Worm (Caenorhabditis elegans) whole organism, L2 larva: ENCODE results near the gene C13F10.6.

Source experiments
- C34F6.9 ChIP-seq: fragments of 150-350 bp; optimal IDR thresholded peaks from 2 replicates; lab custom pipeline; 2014; ENCODE audit warnings: missing biosample characterization, missing genetic modification characterization
- F13H6.1 ChIP-seq: sonication (generic microtip); optimal IDR thresholded peaks from 2 replicates; lab custom pipeline; 2016; ENCODE audit warnings: missing genetic modification characterization, missing compliant biosample characterization
- R02D3.7 ChIP-seq: fragments of 150-350 bp; optimal IDR thresholded peaks from 2 replicates; lab custom pipeline; 2014; ENCODE audit warnings: missing biosample characterization, missing genetic modification characterization
- Y55F3AM.14 ChIP-seq: fragments of 200-800 bp; sonication (Bioruptor generic); optimal IDR thresholded peaks from 2 replicates; lab custom pipeline; 2018; ENCODE audit warnings: mild to moderate bottlenecking, missing genetic modification characterization, missing compliant biosample characterization
- ZK546.5 ChIP-seq: sonication (generic microtip); optimal IDR thresholded peaks from 2 replicates; lab custom pipeline; 2017; ENCODE audit warnings: missing biosample characterization, missing genetic modification characterization
- alr-1 ChIP-seq: fragments of 150-350 bp; optimal IDR thresholded peaks from 2 replicates; lab custom pipeline; 2014; ENCODE audit warnings: missing biosample characterization, missing genetic modification characterization
- aly-2 ChIP-seq: fragments of 150-350 bp; optimal IDR thresholded peaks from 2 replicates; lab custom pipeline; 2014; ENCODE audit warnings: missing biosample characterization, missing genetic modification characterization
- ama-1 ChIP-seq: fragments of 150-350 bp; optimal IDR thresholded peaks from 2 replicates; lab custom pipeline; 2018; ENCODE audit warnings: inconsistent platforms
- blmp-1 ChIP-seq: sonication (generic microtip); optimal IDR thresholded peaks from 2 replicates; lab custom pipeline; 2017; ENCODE audit warnings: missing genetic modification characterization, mild to moderate bottlenecking, missing compliant biosample characterization, antibody characterized with exemption, moderate library complexity; ENCODE audit not compliant: insufficient read depth
- ceh-16 ChIP-seq: fragments of 150-350 bp; optimal IDR thresholded peaks from 2 replicates; lab custom pipeline; 2014; ENCODE audit warnings: missing biosample characterization, missing genetic modification characterization
- ceh-82 ChIP-seq: fragments of 150-350 bp; optimal IDR thresholded peaks from 2 replicates; lab custom pipeline; 2014; ENCODE audit warnings: missing biosample characterization, missing genetic modification characterization
- crh-2 ChIP-seq: sonication (generic microtip); optimal IDR thresholded peaks from 2 replicates; lab custom pipeline; 2017; ENCODE audit warnings: missing biosample characterization, missing genetic modification characterization
- dmd-4 ChIP-seq: sonication (generic microtip); optimal IDR thresholded peaks from 2 replicates; lab custom pipeline; 2017; ENCODE audit warnings: missing biosample characterization, missing genetic modification characterization
- egl-27 ChIP-seq: sonication (generic microtip); optimal IDR thresholded peaks from 3 replicates; lab custom pipeline; 2017; ENCODE audit warnings: missing biosample characterization, missing genetic modification reagents, missing genetic modification characterization
- elt-1 ChIP-seq: fragments of 150-350 bp; optimal IDR thresholded peaks from 2 replicates; lab custom pipeline; 2014; ENCODE audit warnings: missing biosample characterization, missing genetic modification characterization
- elt-3 ChIP-seq: sonication (generic microtip); optimal IDR thresholded peaks from 2 replicates; lab custom pipeline; 2017; ENCODE audit warnings: missing biosample characterization, missing genetic modification characterization
- fos-1 ChIP-seq: fragments of 150-350 bp; optimal IDR thresholded peaks from 2 replicates; lab custom pipeline; 2014; ENCODE audit warnings: missing biosample characterization, missing genetic modification characterization
- gmeb-1 ChIP-seq: fragments of 150-350 bp; optimal IDR thresholded peaks from 2 replicates; lab custom pipeline; 2014; ENCODE audit warnings: missing biosample characterization, missing genetic modification characterization
- lin-11 ChIP-seq: fragments of 150-350 bp; sonication (generic microtip); optimal IDR thresholded peaks from 2 replicates; lab custom pipeline; 2014; ENCODE audit warnings: missing biosample characterization, missing genetic modification characterization, inconsistent platforms, mixed read lengths
- lin-13 ChIP-seq: fragments of 150-350 bp; optimal IDR thresholded peaks from 2 replicates; lab custom pipeline; 2014; ENCODE audit warnings: missing biosample characterization, missing genetic modification reagents, missing genetic modification characterization
- lin-39 ChIP-seq: fragments of 150-350 bp; optimal IDR thresholded peaks from 2 replicates; lab custom pipeline; 2014; ENCODE audit warnings: missing biosample characterization, missing genetic modification reagents, missing genetic modification characterization
- lsy-2 ChIP-seq, 2 experiments: fragments of 150-350 bp in 1 of 2; sonication (generic microtip) in 1 of 2; optimal IDR thresholded peaks; 2 replicates each; lab custom pipeline; 2014 to 2017; ENCODE audit warnings: missing biosample characterization in 2 of 2, missing genetic modification characterization in 2 of 2
- mab-5 ChIP-seq: fragments of 150-350 bp; optimal IDR thresholded peaks from 2 replicates; lab custom pipeline; 2014; ENCODE audit warnings: missing biosample characterization, missing genetic modification characterization
- mbf-1 ChIP-seq: sonication (generic microtip); optimal IDR thresholded peaks from 2 replicates; lab custom pipeline; 2017; ENCODE audit warnings: missing biosample characterization, missing genetic modification characterization
- mdl-1 ChIP-seq, 2 experiments: fragments of 150-350 bp in 1 of 2; sonication (generic microtip) in 1 of 2; optimal IDR thresholded peaks; 2 replicates each; lab custom pipeline; 2017; ENCODE audit warnings: missing biosample characterization in 2 of 2, missing genetic modification characterization in 2 of 2
- nhr-10 ChIP-seq: sonication (generic microtip); optimal IDR thresholded peaks from 2 replicates; lab custom pipeline; 2017; ENCODE audit warnings: missing biosample characterization, missing genetic modification characterization
- nhr-11 ChIP-seq: fragments of 150-350 bp; optimal IDR thresholded peaks from 2 replicates; lab custom pipeline; 2014; ENCODE audit warnings: missing biosample characterization, missing genetic modification characterization
- nhr-12 ChIP-seq: fragments of 150-350 bp; optimal IDR thresholded peaks from 2 replicates; lab custom pipeline; 2014; ENCODE audit warnings: missing biosample characterization, missing genetic modification characterization
- nhr-129 ChIP-seq: fragments of 150-350 bp; optimal IDR thresholded peaks from 2 replicates; lab custom pipeline; 2014; ENCODE audit warnings: missing biosample characterization, missing genetic modification characterization
- nhr-21 ChIP-seq: fragments of 150-350 bp; optimal IDR thresholded peaks from 2 replicates; lab custom pipeline; 2014; ENCODE audit warnings: missing biosample characterization, missing genetic modification characterization
- nhr-23 ChIP-seq: fragments of 150-350 bp; optimal IDR thresholded peaks from 2 replicates; lab custom pipeline; 2014; ENCODE audit warnings: missing biosample characterization, missing genetic modification reagents, missing genetic modification characterization
- nhr-237 ChIP-seq: fragments of 150-350 bp; optimal IDR thresholded peaks from 2 replicates; lab custom pipeline; 2014; ENCODE audit warnings: missing biosample characterization, missing genetic modification characterization
- nhr-25 ChIP-seq: fragments of 150-350 bp; sonication (generic microtip); optimal IDR thresholded peaks from 3 replicates; lab custom pipeline; 2014; ENCODE audit warnings: missing biosample characterization, missing genetic modification characterization
- nhr-6 ChIP-seq: fragments of 150-350 bp; optimal IDR thresholded peaks from 2 replicates; lab custom pipeline; 2014; ENCODE audit warnings: missing biosample characterization, missing genetic modification characterization
- nhr-77 ChIP-seq: fragments of 150-350 bp; optimal IDR thresholded peaks from 2 replicates; lab custom pipeline; 2014; ENCODE audit warnings: missing biosample characterization, missing genetic modification characterization
- peb-1 ChIP-seq: fragments of 150-350 bp; optimal IDR thresholded peaks from 2 replicates; lab custom pipeline; 2014; ENCODE audit warnings: missing biosample characterization, missing genetic modification characterization
- sem-4 ChIP-seq: fragments of 150-350 bp; optimal IDR thresholded peaks from 2 replicates; lab custom pipeline; 2014; ENCODE audit warnings: missing biosample characterization, missing genetic modification reagents, missing genetic modification characterization
- skn-1 ChIP-seq: sonication (generic microtip); optimal IDR thresholded peaks from 2 replicates; lab custom pipeline; 2017; ENCODE audit warnings: missing biosample characterization, missing genetic modification characterization
- sma-3 ChIP-seq: sonication (generic microtip); optimal IDR thresholded peaks from 2 replicates; lab custom pipeline; 2016; ENCODE audit warnings: missing genetic modification reagents, missing genetic modification characterization, missing compliant biosample characterization
- sma-9 ChIP-seq, 2 experiments: fragments of 150-350 bp in 1 of 2; sonication (generic microtip) in 1 of 2; optimal IDR thresholded peaks; 2 replicates each; lab custom pipeline; 2014 to 2016; ENCODE audit warnings: missing genetic modification characterization in 2 of 2, mild to moderate bottlenecking in 1 of 2, missing biosample characterization in 1 of 2, missing compliant biosample characterization in 1 of 2, missing genetic modification reagents in 1 of 2, moderate library complexity in 1 of 2
- snpc-4 ChIP-seq: fragments of 150-350 bp; optimal IDR thresholded peaks from 2 replicates; lab custom pipeline; 2014; ENCODE audit warnings: missing biosample characterization, missing genetic modification characterization
- unc-39 ChIP-seq: fragments of 150-350 bp; optimal IDR thresholded peaks from 2 replicates; lab custom pipeline; 2014; ENCODE audit warnings: missing biosample characterization, missing genetic modification characterization
- unc-55 ChIP-seq: fragments of 150-350 bp; sonication (generic microtip); optimal IDR thresholded peaks from 3 replicates; lab custom pipeline; 2014; ENCODE audit warnings: missing biosample characterization, missing genetic modification reagents, missing genetic modification characterization
- unc-62 ChIP-seq: fragments of 150-350 bp; optimal IDR thresholded peaks from 2 replicates; lab custom pipeline; 2014; ENCODE audit warnings: missing biosample characterization, missing genetic modification reagents, missing genetic modification characterization
- zag-1 ChIP-seq: fragments of 150-350 bp; optimal IDR thresholded peaks from 2 replicates; lab custom pipeline; 2014; ENCODE audit warnings: missing biosample characterization, missing genetic modification characterization
- ztf-1 ChIP-seq: fragments of 200-800 bp; sonication (Bioruptor generic); conservative IDR thresholded peaks from 2 replicates; pipeline ENCODE4 v1.3.6; 2022; ENCODE audit warnings: missing genetic modification characterization, missing compliant biosample characterization
- ztf-11 ChIP-seq: sonication (generic microtip); optimal IDR thresholded peaks from 2 replicates; lab custom pipeline; 2017; ENCODE audit warnings: missing biosample characterization, missing genetic modification characterization
- ztf-4 ChIP-seq: fragments of 150-350 bp; optimal IDR thresholded peaks from 2 replicates; lab custom pipeline; 2014; ENCODE audit warnings: missing biosample characterization, missing genetic modification characterization

Gene C13F10.6

ce11 chrV:7239471-7239870 is 18.6 kb upstream of the C13F10.6 start, which contains the start of gene C05C8.1:
Gene C05C8.1, plus strand, starts transcription at chrV:7239771.
- TF ChIP-seq C34F6.9 (no peak), mab-5 (tag; lab: Kevin White, UChicago) (no peak), sem-4 (tag; lab: Kevin White, UChicago) (no peak), snpc-4 (tag; lab: Kevin White, UChicago) (no peak), elt-1 (tag; lab: Kevin White, UChicago) (no peak), sma-3 (GFP tag; lab: Kevin White, UChicago) (no peak), ztf-11 (tag; lab: Kevin White, UChicago) (no peak), nhr-21 (tag; lab: Kevin White, UChicago) (no peak), nhr-10 (tag; lab: Kevin White, UChicago) (no peak), zag-1 (tag; lab: Kevin White, UChicago) (no peak), peb-1 (tag; lab: Kevin White, UChicago) (no peak), nhr-77 (tag; lab: Kevin White, UChicago) (no peak), gmeb-1 (tag; lab: Kevin White, UChicago) (no peak), ceh-16 (tag; lab: Kevin White, UChicago) (no peak), elt-3 (tag; lab: Kevin White, UChicago) (no peak), ztf-4 (tag; lab: Kevin White, UChicago) (no peak), nhr-11 (no peak)

ce11 chrV:7237133-7237532 is 16.3 kb upstream of the C13F10.6 start, which contains the start of gene hyls-1:
Gene hyls-1, plus strand, starts transcription at chrV:7237381.
- no peak for TF ChIP-seq ama-1
- TF ChIP-seq unc-39 (tag; lab: Kevin White, UChicago), result no peak
- no peak for TF ChIP-seq lin-39 (tag; lab: Kevin White, UChicago)
- peak; percentile 52 for TF ChIP-seq zag-1 (tag; lab: Kevin White, UChicago)
- no peak for TF ChIP-seq nhr-11
- TF ChIP-seq blmp-1 (tag; lab: Kevin White, UChicago), result peak; percentile 40
- TF ChIP-seq lin-11 (tag; lab: Kevin White, UChicago), result peak; percentile 88
- peak; percentile 77 for TF ChIP-seq sma-9 (GFP tag; optimal IDR thresholded peaks at IDR 0.05; lab: Kevin White, UChicago)
- TF ChIP-seq sma-9 (tag; optimal IDR thresholded peaks at IDR 0.05; lab: Kevin White, UChicago), result no peak
- TF ChIP-seq skn-1 (tag; lab: Kevin White, UChicago), result peak; percentile 64
- no peak for TF ChIP-seq ztf-11 (tag; lab: Kevin White, UChicago)
- TF ChIP-seq nhr-129 (tag; lab: Kevin White, UChicago), result peak; percentile 80
- peak; percentile 29 for TF ChIP-seq fos-1 (tag; lab: Kevin White, UChicago)
- TF ChIP-seq egl-27 (tag; lab: Kevin White, UChicago), result no peak
- no peak for TF ChIP-seq elt-3 (tag; lab: Kevin White, UChicago)
- no peak for TF ChIP-seq nhr-12 (tag; lab: Kevin White, UChicago)
- TF ChIP-seq lsy-2 (tag; optimal IDR thresholded peaks at IDR 0.05; lab: Kevin White, UChicago), result peak; percentile 71 to 88
- TF ChIP-seq gmeb-1 (tag; lab: Kevin White, UChicago), result peak; percentile 97
- TF ChIP-seq peb-1 (tag; lab: Kevin White, UChicago), result no peak
- no peak for TF ChIP-seq unc-62 (GFP tag; lab: Kevin White, UChicago)
- TF ChIP-seq unc-55, result peak; percentile 95
- TF ChIP-seq nhr-10 (tag; lab: Kevin White, UChicago), result no peak
- no peak for TF ChIP-seq nhr-77 (tag; lab: Kevin White, UChicago)
- peak; percentile 16 for TF ChIP-seq ZK546.5 (tag; lab: Kevin White, UChicago)
- peak; percentile 83 for TF ChIP-seq lin-13 (GFP tag; lab: Kevin White, UChicago)
- no peak for TF ChIP-seq ceh-16 (tag; lab: Kevin White, UChicago)
- peak; percentile 78 for TF ChIP-seq F13H6.1 (tag; lab: Kevin White, UChicago)
- TF ChIP-seq nhr-237 (tag; lab: Kevin White, UChicago), result peak; percentile 57
- no peak for TF ChIP-seq nhr-23 (tag; lab: Kevin White, UChicago)
- peak; percentile 79 for TF ChIP-seq C34F6.9
- TF ChIP-seq snpc-4 (tag; lab: Kevin White, UChicago), result peak; percentile 18
- peak; percentile 1 for TF ChIP-seq R02D3.7
- peak; percentile 91 for TF ChIP-seq crh-2 (tag; lab: Kevin White, UChicago)
- TF ChIP-seq mbf-1 (tag; lab: Kevin White, UChicago), result no peak
- peak; percentile 53 for TF ChIP-seq ztf-4 (tag; lab: Kevin White, UChicago)
- TF ChIP-seq nhr-6 (tag; lab: Kevin White, UChicago), result no peak
- TF ChIP-seq nhr-21 (tag; lab: Kevin White, UChicago), result peak; percentile 70
- TF ChIP-seq aly-2, result no peak
- TF ChIP-seq sem-4 (tag; lab: Kevin White, UChicago), result peak; percentile 70
- TF ChIP-seq mab-5 (tag; lab: Kevin White, UChicago), result peak; percentile 64
- TF ChIP-seq alr-1 (tag; lab: Kevin White, UChicago), result no peak
- no peak for TF ChIP-seq dmd-4 (tag; lab: Kevin White, UChicago)
- no peak for TF ChIP-seq mdl-1 (tag; optimal IDR thresholded peaks at IDR 0.05; lab: Kevin White, UChicago)
- TF ChIP-seq ceh-82 (tag; lab: Kevin White, UChicago), result peak; percentile 73
- no peak for TF ChIP-seq ztf-1
- peak; percentile 85 for TF ChIP-seq nhr-25 (tag; lab: Kevin White, UChicago)
- TF ChIP-seq elt-1 (tag; lab: Kevin White, UChicago), result no peak
- no peak for TF ChIP-seq Y55F3AM.14
- TF ChIP-seq sma-3 (GFP tag; lab: Kevin White, UChicago), result peak; percentile 85
